Worm (Caenorhabditis elegans) whole organism, midembryonic: ENCODE data around the gene F21D9.2.

Experiments
- T22C8.4 ChIP-seq: fragments of 200-800 bp; sonication (Bioruptor generic); IDR thresholded peaks from 2 replicates; pipeline ENCODE4 v1.3.6; 2022; ENCODE audit warnings: missing genetic modification characterization, missing compliant biosample characterization
- flt-1 ChIP-seq: fragments of 200-800 bp; sonication (Bioruptor generic); IDR thresholded peaks from 2 replicates; pipeline ENCODE4 v1.3.6; 2022; ENCODE audit warnings: missing genetic modification characterization, missing compliant biosample characterization
- ztf-23 ChIP-seq: fragments of 200-800 bp; sonication (Bioruptor generic); IDR thresholded peaks from 2 replicates; pipeline ENCODE4 v1.3.6; 2022; ENCODE audit warnings: missing genetic modification reagents, missing genetic modification characterization, missing compliant biosample characterization

DNA sequence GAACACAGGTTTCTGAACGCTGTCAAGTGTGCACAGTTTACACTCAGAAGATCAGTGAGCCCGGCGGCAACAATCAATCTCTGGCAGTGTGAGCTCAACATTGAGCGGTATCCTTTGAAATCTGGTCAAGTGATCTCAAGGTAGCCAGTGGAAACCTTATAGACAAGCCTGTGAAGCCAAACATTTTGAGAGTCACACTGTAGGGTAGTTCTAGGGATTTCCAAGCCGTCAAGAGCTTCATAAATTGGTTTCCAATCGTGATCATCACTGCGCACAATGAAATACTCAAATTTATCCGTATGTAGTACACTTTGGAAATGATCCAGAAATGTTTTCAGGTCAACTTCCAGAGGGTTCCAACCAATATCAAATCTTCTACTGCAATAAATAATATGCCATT is 44.7 kb upstream of the F21D9.2 start, which contains the start of gene F55C9.15:
- TF ChIP-seq ztf-23 (GFP tag; lab: Robert Waterston, UW) (no peak), T22C8.4 (GFP tag; lab: Robert Waterston, UW) (no peak), flt-1 (GFP tag; lab: Robert Waterston, UW) (no peak)
